Fruit fly (Drosophila melanogaster): ENCODE data around the gene AstC-R1.

dm6 chr3L:18526676-18527075, 33.4 kb upstream of the AstC-R1 start, which contains the start of gene CG32198:
- TF ChIP-seq CG8478 (optimal IDR thresholded peaks at IDR 0.05) = no peak
- no peak for TF ChIP-seq usp (GFP tag; optimal IDR thresholded peaks at IDR 0.05)
- TF ChIP-seq EcR (GFP tag; optimal IDR thresholded peaks at IDR 0.05) = no peak
